Worm (Caenorhabditis elegans) whole organism, L4/young adult: ENCODE measurements around the gene F10C2.7.

Source experiments
- W03F9.2 ChIP-seq: fragments of 150-350 bp; optimal IDR thresholded peaks from 2 replicates; lab custom pipeline; 2014; ENCODE audit warnings: missing biosample characterization, missing genetic modification characterization
- dao-5 ChIP-seq: sonication (generic microtip); optimal IDR thresholded peaks from 2 replicates; lab custom pipeline; 2016; ENCODE audit warnings: missing genotype, missing genetic modification characterization, moderate library complexity, missing compliant biosample characterization
- him-1 ChIP-seq: sonication (generic microtip); optimal IDR thresholded peaks from 2 replicates; lab custom pipeline; 2016; ENCODE audit warnings: missing genotype, missing genetic modification reagents, missing genetic modification characterization, missing compliant biosample characterization

ce11 chrV:12065369-12065768 is 11.7 kb downstream of the F10C2.7 start, which contains the start of gene pqn-53:
- TF ChIP-seq W03F9.2 (tag; lab: Kevin White, UChicago) (no peak), him-1 (tag; lab: Kevin White, UChicago) (no peak), dao-5 (tag; lab: Kevin White, UChicago) (no peak)
